Worm (Caenorhabditis elegans): Measurements from ENCODE around the gene Y37E11B.7.
A peak's percentile ranks its signal among the peaks of the same experiment; 100 is the strongest.

ce11 chrIV:3644863-3645378 lies 45.0 kb upstream of the Y37E11B.7 start:
- TF ChIP-seq snpc-4 (tag; optimal IDR thresholded peaks at IDR 0.05) (no peak), skn-1 (tag; optimal IDR thresholded peaks at IDR 0.05) (no peak), fkh-10 (GFP tag; optimal IDR thresholded peaks at IDR 0.05) (no peak), nhr-47 (tag; optimal IDR thresholded peaks at IDR 0.05) (peak; percentile 9), Y116A8C.19 (tag; optimal IDR thresholded peaks at IDR 0.05; ENCODE audit: borderline replicate concordance) (no peak), vab-15 (tag; optimal IDR thresholded peaks at IDR 0.05) (no peak), mdl-1 (tag; optimal IDR thresholded peaks at IDR 0.05) (no peak), ets-5 (GFP tag; IDR thresholded peaks at IDR 0.05) (no peak), hlh-17 (GFP tag; optimal IDR thresholded peaks at IDR 0.05; ENCODE audit: borderline replicate concordance) (no peak)

All from whole organism, L1 larva.